Worm (Caenorhabditis elegans) whole organism, L2 larva: Measurements from ENCODE around the gene cat-4.
A peak's percentile ranks its signal among the peaks of the same experiment; 100 is the strongest.

Experiments
- C34F6.9 ChIP-seq: fragments of 150-350 bp; optimal IDR thresholded peaks from 2 replicates; lab custom pipeline; 2014; ENCODE audit warnings: missing biosample characterization, missing genetic modification characterization
- F13H6.1 ChIP-seq: sonication (generic microtip); optimal IDR thresholded peaks from 2 replicates; lab custom pipeline; 2016; ENCODE audit warnings: missing genetic modification characterization, missing compliant biosample characterization
- R02D3.7 ChIP-seq: fragments of 150-350 bp; optimal IDR thresholded peaks from 2 replicates; lab custom pipeline; 2014; ENCODE audit warnings: missing biosample characterization, missing genetic modification characterization
- alr-1 ChIP-seq: fragments of 150-350 bp; optimal IDR thresholded peaks from 2 replicates; lab custom pipeline; 2014; ENCODE audit warnings: missing biosample characterization, missing genetic modification characterization
- ama-1 ChIP-seq: fragments of 150-350 bp; optimal IDR thresholded peaks from 2 replicates; lab custom pipeline; 2018; ENCODE audit warnings: inconsistent platforms
- blmp-1 ChIP-seq: sonication (generic microtip); optimal IDR thresholded peaks from 2 replicates; lab custom pipeline; 2017; ENCODE audit warnings: missing genetic modification characterization, mild to moderate bottlenecking, missing compliant biosample characterization, antibody characterized with exemption, moderate library complexity; ENCODE audit not compliant: insufficient read depth
- ceh-16 ChIP-seq: fragments of 150-350 bp; optimal IDR thresholded peaks from 2 replicates; lab custom pipeline; 2014; ENCODE audit warnings: missing biosample characterization, missing genetic modification characterization
- ceh-82 ChIP-seq: fragments of 150-350 bp; optimal IDR thresholded peaks from 2 replicates; lab custom pipeline; 2014; ENCODE audit warnings: missing biosample characterization, missing genetic modification characterization
- crh-2 ChIP-seq: sonication (generic microtip); optimal IDR thresholded peaks from 2 replicates; lab custom pipeline; 2017; ENCODE audit warnings: missing biosample characterization, missing genetic modification characterization
- dmd-4 ChIP-seq: sonication (generic microtip); optimal IDR thresholded peaks from 2 replicates; lab custom pipeline; 2017; ENCODE audit warnings: missing biosample characterization, missing genetic modification characterization
- elt-1 ChIP-seq: fragments of 150-350 bp; optimal IDR thresholded peaks from 2 replicates; lab custom pipeline; 2014; ENCODE audit warnings: missing biosample characterization, missing genetic modification characterization
- fos-1 ChIP-seq: fragments of 150-350 bp; optimal IDR thresholded peaks from 2 replicates; lab custom pipeline; 2014; ENCODE audit warnings: missing biosample characterization, missing genetic modification characterization
- gmeb-1 ChIP-seq: fragments of 150-350 bp; optimal IDR thresholded peaks from 2 replicates; lab custom pipeline; 2014; ENCODE audit warnings: missing biosample characterization, missing genetic modification characterization
- lin-13 ChIP-seq: fragments of 150-350 bp; optimal IDR thresholded peaks from 2 replicates; lab custom pipeline; 2014; ENCODE audit warnings: missing biosample characterization, missing genetic modification reagents, missing genetic modification characterization
- lin-39 ChIP-seq: fragments of 150-350 bp; optimal IDR thresholded peaks from 2 replicates; lab custom pipeline; 2014; ENCODE audit warnings: missing biosample characterization, missing genetic modification reagents, missing genetic modification characterization
- lsy-2 ChIP-seq, 2 experiments: fragments of 150-350 bp in 1 of 2; sonication (generic microtip) in 1 of 2; optimal IDR thresholded peaks; 2 replicates each; lab custom pipeline; 2014 to 2017; ENCODE audit warnings: missing biosample characterization in 2 of 2, missing genetic modification characterization in 2 of 2
- mbf-1 ChIP-seq: sonication (generic microtip); optimal IDR thresholded peaks from 2 replicates; lab custom pipeline; 2017; ENCODE audit warnings: missing biosample characterization, missing genetic modification characterization
- nhr-11 ChIP-seq: fragments of 150-350 bp; optimal IDR thresholded peaks from 2 replicates; lab custom pipeline; 2014; ENCODE audit warnings: missing biosample characterization, missing genetic modification characterization
- nhr-129 ChIP-seq: fragments of 150-350 bp; optimal IDR thresholded peaks from 2 replicates; lab custom pipeline; 2014; ENCODE audit warnings: missing biosample characterization, missing genetic modification characterization
- nhr-21 ChIP-seq: fragments of 150-350 bp; optimal IDR thresholded peaks from 2 replicates; lab custom pipeline; 2014; ENCODE audit warnings: missing biosample characterization, missing genetic modification characterization
- nhr-23 ChIP-seq: fragments of 150-350 bp; optimal IDR thresholded peaks from 2 replicates; lab custom pipeline; 2014; ENCODE audit warnings: missing biosample characterization, missing genetic modification reagents, missing genetic modification characterization
- nhr-25 ChIP-seq: fragments of 150-350 bp; sonication (generic microtip); optimal IDR thresholded peaks from 3 replicates; lab custom pipeline; 2014; ENCODE audit warnings: missing biosample characterization, missing genetic modification characterization
- nhr-6 ChIP-seq: fragments of 150-350 bp; optimal IDR thresholded peaks from 2 replicates; lab custom pipeline; 2014; ENCODE audit warnings: missing biosample characterization, missing genetic modification characterization
- nhr-77 ChIP-seq: fragments of 150-350 bp; optimal IDR thresholded peaks from 2 replicates; lab custom pipeline; 2014; ENCODE audit warnings: missing biosample characterization, missing genetic modification characterization
- sem-4 ChIP-seq: fragments of 150-350 bp; optimal IDR thresholded peaks from 2 replicates; lab custom pipeline; 2014; ENCODE audit warnings: missing biosample characterization, missing genetic modification reagents, missing genetic modification characterization
- skn-1 ChIP-seq: sonication (generic microtip); optimal IDR thresholded peaks from 2 replicates; lab custom pipeline; 2017; ENCODE audit warnings: missing biosample characterization, missing genetic modification characterization
- sma-3 ChIP-seq: sonication (generic microtip); optimal IDR thresholded peaks from 2 replicates; lab custom pipeline; 2016; ENCODE audit warnings: missing genetic modification reagents, missing genetic modification characterization, missing compliant biosample characterization
- sma-9 ChIP-seq, 2 experiments: fragments of 150-350 bp in 1 of 2; sonication (generic microtip) in 1 of 2; optimal IDR thresholded peaks; 2 replicates each; lab custom pipeline; 2014 to 2016; ENCODE audit warnings: missing genetic modification characterization in 2 of 2, mild to moderate bottlenecking in 1 of 2, missing biosample characterization in 1 of 2, missing compliant biosample characterization in 1 of 2, missing genetic modification reagents in 1 of 2, moderate library complexity in 1 of 2
- snpc-4 ChIP-seq: fragments of 150-350 bp; optimal IDR thresholded peaks from 2 replicates; lab custom pipeline; 2014; ENCODE audit warnings: missing biosample characterization, missing genetic modification characterization
- unc-55 ChIP-seq: fragments of 150-350 bp; sonication (generic microtip); optimal IDR thresholded peaks from 3 replicates; lab custom pipeline; 2014; ENCODE audit warnings: missing biosample characterization, missing genetic modification reagents, missing genetic modification characterization
- unc-62 ChIP-seq: fragments of 150-350 bp; optimal IDR thresholded peaks from 2 replicates; lab custom pipeline; 2014; ENCODE audit warnings: missing biosample characterization, missing genetic modification reagents, missing genetic modification characterization
- zag-1 ChIP-seq: fragments of 150-350 bp; optimal IDR thresholded peaks from 2 replicates; lab custom pipeline; 2014; ENCODE audit warnings: missing biosample characterization, missing genetic modification characterization
- ztf-1 ChIP-seq: fragments of 200-800 bp; sonication (Bioruptor generic); conservative IDR thresholded peaks from 2 replicates; pipeline ENCODE4 v1.3.6; 2022; ENCODE audit warnings: missing genetic modification characterization, missing compliant biosample characterization
- ztf-11 ChIP-seq: sonication (generic microtip); optimal IDR thresholded peaks from 2 replicates; lab custom pipeline; 2017; ENCODE audit warnings: missing biosample characterization, missing genetic modification characterization

Gene cat-4

DNA sequence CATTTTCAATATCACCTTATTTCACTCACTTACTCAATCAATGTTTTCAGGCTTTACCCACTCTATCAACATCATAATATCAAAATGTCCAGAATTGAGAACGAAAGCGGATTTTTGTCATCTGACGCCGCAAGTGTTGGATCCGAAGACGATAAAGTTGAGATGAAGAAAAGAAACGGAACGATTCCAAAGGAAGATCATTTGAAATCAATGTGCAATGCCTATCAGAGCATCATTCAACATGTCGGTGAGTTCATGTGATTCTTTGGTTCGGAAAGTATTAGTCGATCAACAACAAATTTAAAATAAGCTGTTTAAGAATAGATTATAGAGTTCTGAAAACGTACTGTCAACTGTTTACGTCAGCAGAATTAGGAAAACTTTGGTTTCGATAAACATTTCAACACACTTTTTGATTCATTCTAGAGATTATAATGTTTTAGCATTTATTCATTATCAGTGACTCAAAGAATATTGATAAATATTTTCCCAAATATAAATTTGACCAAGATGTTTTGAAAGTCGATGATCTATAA lies at the start of gene cat-4:
cat-4 (plus strand) TSS at position 51 of the 536 bp plus-strand sequence.
- TF ChIP-seq lsy-2 (tag; optimal IDR thresholded peaks at IDR 0.05; lab: Kevin White, UChicago), result no peak
- peak; percentile 19 for TF ChIP-seq gmeb-1
- TF ChIP-seq sma-9 (GFP tag; optimal IDR thresholded peaks at IDR 0.05; lab: Kevin White, UChicago), result peak; percentile 50
- TF ChIP-seq sma-9 (tag; optimal IDR thresholded peaks at IDR 0.05; lab: Kevin White, UChicago), result no peak
- no peak for TF ChIP-seq sma-3

DNA sequence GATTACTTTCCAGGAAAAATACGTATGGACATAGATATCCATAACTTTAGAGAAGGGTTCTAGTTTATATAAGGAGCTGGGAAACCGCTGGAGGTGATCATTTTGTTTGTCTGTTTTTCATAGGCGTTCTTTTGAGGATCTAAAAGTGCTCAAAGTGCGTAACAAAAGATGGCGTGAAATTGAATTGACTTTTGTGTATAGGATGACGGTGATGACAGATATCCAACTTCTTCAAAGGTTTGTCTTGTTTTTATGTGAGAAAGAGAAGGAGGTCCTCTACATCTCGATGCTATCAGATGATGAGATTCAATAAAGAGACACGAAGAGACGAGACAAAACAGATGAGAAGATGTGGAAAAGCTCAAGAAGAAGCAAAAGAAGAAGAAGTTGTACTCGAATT lies 48.0 kb upstream of the cat-4 start:
- no peak for TF ChIP-seq alr-1 (tag; lab: Kevin White, UChicago)
- TF ChIP-seq ztf-1 (GFP tag; lab: Robert Waterston, UW), result no peak
- no peak for TF ChIP-seq lin-39 (tag; lab: Kevin White, UChicago)
- no peak for TF ChIP-seq skn-1 (tag; lab: Kevin White, UChicago)
- no peak for TF ChIP-seq lin-13 (GFP tag; lab: Kevin White, UChicago)
- no peak for TF ChIP-seq ztf-11 (tag; lab: Kevin White, UChicago)
- TF ChIP-seq unc-55 (GFP tag; lab: Kevin White, UChicago), result no peak
- no peak for TF ChIP-seq dmd-4 (tag; lab: Kevin White, UChicago)
- no peak for TF ChIP-seq sma-3
- no peak for TF ChIP-seq sma-9 (GFP tag; optimal IDR thresholded peaks at IDR 0.05; lab: Kevin White, UChicago)
- TF ChIP-seq sma-9 (tag; optimal IDR thresholded peaks at IDR 0.05; lab: Kevin White, UChicago), result no peak
- no peak for TF ChIP-seq nhr-77 (tag; lab: Kevin White, UChicago)
- no peak for TF ChIP-seq zag-1 (tag; lab: Kevin White, UChicago)

DNA sequence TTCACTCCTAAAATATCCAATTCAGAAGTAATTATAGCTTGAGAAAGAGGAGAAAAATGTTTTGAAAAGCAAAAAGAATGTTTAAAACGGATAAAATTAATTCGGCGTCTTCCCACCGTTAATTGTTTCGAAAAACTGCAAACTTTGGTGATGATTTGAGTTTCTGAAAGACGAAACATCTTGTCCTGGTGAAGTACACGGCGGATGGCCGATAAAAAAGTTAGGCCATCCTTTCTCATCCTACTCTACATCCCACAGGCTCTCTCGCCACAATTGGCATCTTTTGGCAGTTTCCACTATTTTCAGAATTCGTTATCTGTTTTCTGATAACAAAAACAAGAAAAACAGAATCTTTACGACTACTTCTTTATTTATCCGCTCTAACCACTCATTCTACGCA lies 38.8 kb upstream of the cat-4 start, which contains the start of the genes C35A5.8 and hda-11:
C35A5.8 (minus strand) TSS at position 7 of the 400 bp plus-strand sequence.
hda-11 (plus strand) TSS at position 283 of the 400 bp plus-strand sequence.
- peak; percentile 62 for TF ChIP-seq nhr-129 (tag; lab: Kevin White, UChicago)
- no peak for TF ChIP-seq ama-1 (lab: Kevin White, UChicago)
- TF ChIP-seq sem-4 (tag; lab: Kevin White, UChicago), result peak; percentile 34
- peak; percentile 14 for TF ChIP-seq snpc-4 (tag; lab: Kevin White, UChicago)
- TF ChIP-seq nhr-6 (tag; lab: Kevin White, UChicago), result peak; percentile 41
- TF ChIP-seq lsy-2 (tag; optimal IDR thresholded peaks at IDR 0.05; lab: Kevin White, UChicago), result peak; percentile 65 to 75
- peak; percentile 86 for TF ChIP-seq sma-9 (GFP tag; optimal IDR thresholded peaks at IDR 0.05; lab: Kevin White, UChicago)
- no peak for TF ChIP-seq sma-9 (tag; optimal IDR thresholded peaks at IDR 0.05; lab: Kevin White, UChicago)
- TF ChIP-seq unc-55 (GFP tag; lab: Kevin White, UChicago), result peak; percentile 77
- peak; percentile 76 for TF ChIP-seq gmeb-1
- peak; percentile 69 for TF ChIP-seq C34F6.9
- peak; percentile 10 for TF ChIP-seq blmp-1
- peak; percentile 62 for TF ChIP-seq sma-3
- no peak for TF ChIP-seq alr-1 (tag; lab: Kevin White, UChicago)
- TF ChIP-seq nhr-21 (tag; lab: Kevin White, UChicago), result peak; percentile 30
- no peak for TF ChIP-seq ceh-82 (tag; lab: Kevin White, UChicago)
- TF ChIP-seq unc-62 (GFP tag; lab: Kevin White, UChicago), result no peak
- TF ChIP-seq nhr-23, result no peak
- TF ChIP-seq F13H6.1 (tag; lab: Kevin White, UChicago), result peak; percentile 73
- peak; percentile 64 for TF ChIP-seq crh-2 (tag; lab: Kevin White, UChicago)
- TF ChIP-seq fos-1 (tag; lab: Kevin White, UChicago), result peak; percentile 44

DNA sequence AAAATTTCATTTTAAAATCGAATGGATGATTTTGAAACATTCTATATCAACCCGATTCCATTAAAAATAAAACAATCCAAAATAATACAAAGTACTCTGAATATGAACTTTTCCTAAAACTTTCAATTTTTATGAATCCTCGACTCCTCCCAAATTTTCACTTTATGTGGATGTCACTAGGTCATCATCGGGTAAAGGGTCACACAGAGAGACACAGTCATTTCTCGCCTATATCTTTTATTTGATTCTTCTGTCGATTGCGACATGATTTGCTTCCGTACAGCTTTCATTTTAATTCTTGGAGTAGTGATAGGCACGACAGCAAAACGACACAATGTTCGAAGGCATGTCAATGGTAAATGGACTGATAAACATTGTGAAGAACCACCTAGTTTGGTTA lies 36.2 kb upstream of the cat-4 start, which contains the start of gene F25D1.3:
F25D1.3 (plus strand) TSS at position 225 of the 400 bp plus-strand sequence.
- TF ChIP-seq nhr-21 (tag; lab: Kevin White, UChicago), result no peak
- peak; percentile 30 for TF ChIP-seq blmp-1

DNA sequence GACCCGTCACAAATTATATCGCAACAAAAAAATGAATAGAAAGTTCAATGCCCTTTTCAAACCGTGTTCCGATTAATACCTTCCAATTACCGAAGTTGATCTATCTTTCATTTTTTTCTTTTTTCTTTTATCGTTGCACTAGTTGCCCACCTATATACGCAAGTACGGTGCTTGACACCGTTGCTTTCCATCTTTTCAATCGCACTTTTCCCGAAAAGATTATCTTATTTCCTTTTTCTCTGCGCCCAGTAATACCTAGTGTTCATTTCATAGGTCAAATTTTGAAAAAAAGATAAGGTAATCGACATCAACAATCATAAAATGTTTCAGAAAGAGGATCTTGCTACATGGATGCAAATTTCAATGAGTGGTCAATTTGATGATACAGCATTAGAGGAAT lies 35.1 kb upstream of the cat-4 start:
- TF ChIP-seq nhr-6 (tag; lab: Kevin White, UChicago), result no peak
- no peak for TF ChIP-seq nhr-77 (tag; lab: Kevin White, UChicago)
- TF ChIP-seq unc-62 (GFP tag; lab: Kevin White, UChicago), result no peak
- TF ChIP-seq fos-1 (tag; lab: Kevin White, UChicago), result peak; percentile 22

DNA sequence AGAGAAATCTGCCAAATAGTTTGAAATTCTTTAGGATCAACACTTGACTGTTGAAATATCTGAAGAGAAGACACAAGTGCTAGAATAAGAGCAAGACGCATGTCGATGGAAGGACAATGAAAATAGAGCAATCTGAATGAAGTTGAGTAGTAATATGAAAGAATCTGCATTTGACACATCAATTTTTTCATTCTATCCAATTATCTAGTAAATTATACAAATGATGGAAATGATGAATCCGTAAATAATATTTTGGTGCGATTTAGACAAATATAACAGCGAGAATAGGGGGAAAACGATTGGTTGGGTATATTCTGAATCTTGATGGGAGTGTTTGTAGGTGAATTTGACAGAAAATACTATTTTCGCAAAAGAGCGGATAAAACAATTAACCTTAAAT lies 32.0 kb upstream of the cat-4 start, which contains the start of gene txt-10:
txt-10 (minus strand) TSS at position 101 of the 400 bp plus-strand sequence.
- no peak for TF ChIP-seq blmp-1
- TF ChIP-seq ztf-1 (GFP tag; lab: Robert Waterston, UW), result no peak
- no peak for TF ChIP-seq unc-62 (GFP tag; lab: Kevin White, UChicago)
- no peak for TF ChIP-seq unc-55 (GFP tag; lab: Kevin White, UChicago)
- no peak for TF ChIP-seq R02D3.7
- no peak for TF ChIP-seq snpc-4 (tag; lab: Kevin White, UChicago)
- no peak for TF ChIP-seq zag-1 (tag; lab: Kevin White, UChicago)
- TF ChIP-seq alr-1 (tag; lab: Kevin White, UChicago), result no peak
- TF ChIP-seq nhr-11 (tag; lab: Kevin White, UChicago), result no peak
- TF ChIP-seq mbf-1 (tag; lab: Kevin White, UChicago), result no peak
- no peak for TF ChIP-seq ama-1 (lab: Kevin White, UChicago)
- TF ChIP-seq nhr-25 (tag; lab: Kevin White, UChicago), result no peak
- TF ChIP-seq nhr-23, result no peak
- TF ChIP-seq skn-1 (tag; lab: Kevin White, UChicago), result no peak
- TF ChIP-seq ceh-16 (tag; lab: Kevin White, UChicago), result no peak
- no peak for TF ChIP-seq elt-1
- TF ChIP-seq, all 48 proteins: peak for 0
